Comparison of ENCODE assay signal across 5 fruit fly cellular contexts in genomic region chr3R:10084914-10085313, dm6.
TF ChIP-seq lines count a peak whose summit lies in the region.

No protein-coding gene starts in this region.

- TF ChIP-seq CTCF in whole organism, embryonic (GFP tag; optimal IDR thresholded peaks at IDR 0.05; lab: Kevin White, UChicago): no peak

TF ChIP-seq in whole organism, adult, 20 proteins besides CTCF, POLR2A, EP300 and RAD21 (continues in another document):
- TF ChIP-seq cnc (optimal IDR thresholded peaks at IDR 0.05; lab: Kevin White, UChicago) (no peak), CG7101 (tag; optimal IDR thresholded peaks at IDR 0.05; lab: Kevin White, UChicago) (peak; percentile 96), CG33017 (tag; optimal IDR thresholded peaks at IDR 0.05; lab: Kevin White, UChicago) (peak; percentile 96), CG1620 (GFP tag; optimal IDR thresholded peaks at IDR 0.05; lab: Kevin White, UChicago) (peak; percentile 71), Hr96 (GFP tag; optimal IDR thresholded peaks at IDR 0.05; lab: Kevin White, UChicago) (peak; percentile 87), CG14711 (tag; optimal IDR thresholded peaks at IDR 0.05; lab: Kevin White, UChicago) (peak; percentile 88), ovo (GFP tag; optimal IDR thresholded peaks at IDR 0.05; lab: Kevin White, UChicago) (peak; percentile 81), Crg-1 (GFP tag; optimal IDR thresholded peaks at IDR 0.05; lab: Kevin White, UChicago) (peak; percentile 72), CG7045 (GFP tag; optimal IDR thresholded peaks at IDR 0.05; lab: Kevin White, UChicago) (peak; percentile 95), cic (GFP tag; optimal IDR thresholded peaks at IDR 0.05; lab: Kevin White, UChicago) (peak; percentile 72), CG12768 (GFP tag; optimal IDR thresholded peaks at IDR 0.05; lab: Kevin White, UChicago) (peak; percentile 96), Clk (GFP tag; optimal IDR thresholded peaks at IDR 0.05; lab: Kevin White, UChicago) (peak; percentile 93), pad (GFP tag; optimal IDR thresholded peaks at IDR 0.05; lab: Kevin White, UChicago) (peak; percentile 75), bab1 (GFP tag; optimal IDR thresholded peaks at IDR 0.05; lab: Kevin White, UChicago) (peak; percentile 71), Mnt (GFP tag; optimal IDR thresholded peaks at IDR 0.05; lab: Kevin White, UChicago) (peak; percentile 86), kay (GFP tag; lab: Kevin White, UChicago; ENCODE audit: borderline replicate concordance) (no peak), CG5204 (GFP tag; optimal IDR thresholded peaks at IDR 0.05; lab: Kevin White, UChicago) (peak; percentile 95), tj (GFP tag; optimal IDR thresholded peaks at IDR 0.05; lab: Kevin White, UChicago) (peak; percentile 92)

TF ChIP-seq in whole organism, embryonic, 481 proteins besides CTCF, POLR2A, EP300 and RAD21 (continues in another document):
- no peak for TF ChIP-seq salm (tag; optimal IDR thresholded peaks at IDR 0.05; lab: Kevin White, UChicago)
- TF ChIP-seq Bteb2 (GFP tag; optimal IDR thresholded peaks at IDR 0.05; lab: Kevin White, UChicago): peak; percentile 26
- TF ChIP-seq Scr (GFP tag; IDR thresholded peaks at IDR 0.05; lab: Robert Waterston, UW; ENCODE audit: partially characterized antibody): no peak
- TF ChIP-seq repo (GFP tag; optimal IDR thresholded peaks at IDR 0.05; lab: Kevin White, UChicago): no peak
- TF ChIP-seq lab (GFP tag; optimal IDR thresholded peaks at IDR 0.05; lab: Kevin White, UChicago): peak; percentile 82
- TF ChIP-seq CG1024 (GFP tag; IDR thresholded peaks at IDR 0.05; lab: Robert Waterston, UW): no peak
- TF ChIP-seq CG5953 (GFP tag; IDR thresholded peaks at IDR 0.05; lab: Robert Waterston, UW): no peak
- TF ChIP-seq CrebB (tag; optimal IDR thresholded peaks at IDR 0.05; lab: Kevin White, UChicago): no peak
- no peak for TF ChIP-seq Poxn (GFP tag; IDR thresholded peaks at IDR 0.05; lab: Robert Waterston, UW)
- TF ChIP-seq CG3281 (GFP tag; optimal IDR thresholded peaks at IDR 0.05; lab: Kevin White, UChicago): peak; percentile 79
- no peak for TF ChIP-seq crol (GFP tag; IDR thresholded peaks at IDR 0.05; lab: Robert Waterston, UW)
- no peak for TF ChIP-seq tll (GFP tag; optimal IDR thresholded peaks at IDR 0.05; lab: Kevin White, UChicago)
- peak; percentile 32 for TF ChIP-seq CG17359 (tag; optimal IDR thresholded peaks at IDR 0.05; lab: Kevin White, UChicago)
- TF ChIP-seq z (GFP tag; IDR thresholded peaks at IDR 0.05; lab: Robert Waterston, UW): no peak
- TF ChIP-seq Ptx1 (GFP tag; IDR thresholded peaks at IDR 0.05; lab: Robert Waterston, UW): peak; percentile 50
- no peak for TF ChIP-seq CG17802 (tag; optimal IDR thresholded peaks at IDR 0.05; lab: Kevin White, UChicago)
- no peak for TF ChIP-seq Blimp-1 (GFP tag; optimal IDR thresholded peaks at IDR 0.05; lab: Kevin White, UChicago)
- TF ChIP-seq CG12071 (GFP tag; optimal IDR thresholded peaks at IDR 0.05; lab: Kevin White, UChicago): peak; percentile 25
- TF ChIP-seq Doc2 (GFP tag; IDR thresholded peaks at IDR 0.05; lab: Robert Waterston, UW): no peak
- no peak for TF ChIP-seq CG12299 (tag; optimal IDR thresholded peaks at IDR 0.05; lab: Kevin White, UChicago)

TF ChIP-seq in whole organism, prepupa, 60 proteins besides CTCF, POLR2A, EP300 and RAD21 (continues in another document):
- TF ChIP-seq Eip93F (GFP tag; optimal IDR thresholded peaks at IDR 0.05; lab: Kevin White, UChicago) (no peak), Hr39 (GFP tag; optimal IDR thresholded peaks at IDR 0.05; lab: Kevin White, UChicago) (peak; percentile 91), CG8319 (GFP tag; optimal IDR thresholded peaks at IDR 0.05; lab: Kevin White, UChicago) (peak; percentile 33), dac (GFP tag; optimal IDR thresholded peaks at IDR 0.05; lab: Kevin White, UChicago) (peak; percentile 6), CG15336 (GFP tag; IDR thresholded peaks at IDR 0.05; lab: Robert Waterston, UW) (peak; percentile 53), achi (GFP tag; optimal IDR thresholded peaks at IDR 0.05; lab: Kevin White, UChicago) (peak; percentile 56), CG10631 (GFP tag; optimal IDR thresholded peaks at IDR 0.05; lab: Kevin White, UChicago) (peak; percentile 46), salr (GFP tag; optimal IDR thresholded peaks at IDR 0.05; lab: Kevin White, UChicago) (peak; percentile 22 to 26), CG11902 (GFP tag; optimal IDR thresholded peaks at IDR 0.05; lab: Kevin White, UChicago) (peak; percentile 43), CG11294 (GFP tag; IDR thresholded peaks at IDR 0.05; lab: Robert Waterston, UW) (peak; percentile 35; the same call in 1 of the 2 replicates), CG7368 (GFP tag; optimal IDR thresholded peaks at IDR 0.05; lab: Kevin White, UChicago) (peak; percentile 34), Hr4 (GFP tag; optimal IDR thresholded peaks at IDR 0.05; lab: Kevin White, UChicago) (peak; percentile 11), spab (GFP tag; optimal IDR thresholded peaks at IDR 0.05; lab: Kevin White, UChicago) (peak; percentile 13), Lpt (GFP tag; optimal IDR thresholded peaks at IDR 0.05; lab: Kevin White, UChicago) (no peak), CG11762 (GFP tag; optimal IDR thresholded peaks at IDR 0.05; lab: Kevin White, UChicago; ENCODE audit: insufficient read depth) (no peak), OdsH (GFP tag; optimal IDR thresholded peaks at IDR 0.05; lab: Kevin White, UChicago) (peak; percentile 57), CG6808 (GFP tag; optimal IDR thresholded peaks at IDR 0.05; lab: Kevin White, UChicago) (peak; percentile 12), fd85E (GFP tag; optimal IDR thresholded peaks at IDR 0.05; lab: Kevin White, UChicago) (no peak), CG6276 (GFP tag; optimal IDR thresholded peaks at IDR 0.05; lab: Kevin White, UChicago) (no peak)

TF ChIP-seq in whole organism, pupa, 21 proteins besides CTCF, POLR2A, EP300 and RAD21 (continues in another document):
- TF ChIP-seq Pif1B (GFP tag; optimal IDR thresholded peaks at IDR 0.05; lab: Kevin White, UChicago) (no peak), Ets98B (GFP tag; IDR thresholded peaks at IDR 0.05; lab: Robert Waterston, UW) (0 out of 2 replicates have a peak, but pooled peaks have one; percentile 34), Pif1A (GFP tag; optimal IDR thresholded peaks at IDR 0.05; lab: Kevin White, UChicago) (peak; percentile 27), CG8301 (tag; optimal IDR thresholded peaks at IDR 0.05; lab: Kevin White, UChicago) (peak; percentile 7), rn (GFP tag; IDR thresholded peaks at IDR 0.05; lab: Robert Waterston, UW) (0 out of 2 replicates have a peak, but pooled peaks have one; percentile 14), CG17806 (tag; optimal IDR thresholded peaks at IDR 0.05; lab: Kevin White, UChicago) (peak; percentile 54), Snoo (tag; optimal IDR thresholded peaks at IDR 0.05; lab: Kevin White, UChicago) (peak; percentile 75), gl (tag; optimal IDR thresholded peaks at IDR 0.05; lab: Kevin White, UChicago) (no peak), D1 (tag; optimal IDR thresholded peaks at IDR 0.05; lab: Kevin White, UChicago) (no peak), CG4496 (GFP tag; IDR thresholded peaks at IDR 0.05; lab: Robert Waterston, UW) (peak; percentile 75), CG15710 (tag; optimal IDR thresholded peaks at IDR 0.05; lab: Kevin White, UChicago) (peak; percentile 57), CG32121 (GFP tag; IDR thresholded peaks at IDR 0.05; lab: Robert Waterston, UW) (peak; percentile 39; the same call in 1 of the 2 replicates), EcR (GFP tag; optimal IDR thresholded peaks at IDR 0.05; lab: Kevin White, UChicago) (no peak), CG13204 (GFP tag; optimal IDR thresholded peaks at IDR 0.05; lab: Kevin White, UChicago) (no peak), CG10348 (GFP tag; IDR thresholded peaks at IDR 0.05; lab: Robert Waterston, UW) (no peak), CG14655 (GFP tag; optimal IDR thresholded peaks at IDR 0.05; lab: Kevin White, UChicago) (peak; percentile 37), CG34367 (tag; optimal IDR thresholded peaks at IDR 0.05; lab: Kevin White, UChicago) (peak; percentile 46), CG12605 (GFP tag; IDR thresholded peaks at IDR 0.05; lab: Robert Waterston, UW) (no peak), CG8159 (tag; optimal IDR thresholded peaks at IDR 0.05; lab: Kevin White, UChicago) (peak; percentile 41), fd96Ca (GFP tag; IDR thresholded peaks at IDR 0.05; lab: Robert Waterston, UW) (peak; percentile 69; the same call in 2 of the 3 replicates)

TF ChIP-seq in whole organism, wandering third instar larva, 38 proteins besides CTCF, POLR2A, EP300 and RAD21 (continues in another document):
- TF ChIP-seq foxo (GFP tag; optimal IDR thresholded peaks at IDR 0.05; lab: Kevin White, UChicago) (peak; percentile 43 to 97), pan (optimal IDR thresholded peaks at IDR 0.05; lab: Kevin White, UChicago) (no peak), GATAd (GFP tag; optimal IDR thresholded peaks at IDR 0.05; lab: Kevin White, UChicago) (no peak), CG32264 (GFP tag; optimal IDR thresholded peaks at IDR 0.05; lab: Kevin White, UChicago) (peak; percentile 72), HLH106 (tag; optimal IDR thresholded peaks at IDR 0.05; lab: Kevin White, UChicago) (peak; percentile 94), dsf (GFP tag; optimal IDR thresholded peaks at IDR 0.05; lab: Kevin White, UChicago; ENCODE audit: borderline replicate concordance) (peak; percentile 70), usp (GFP tag; optimal IDR thresholded peaks at IDR 0.05; lab: Kevin White, UChicago) (no peak), Hnf4 (GFP tag; optimal IDR thresholded peaks at IDR 0.05; lab: Kevin White, UChicago) (peak; percentile 88), sv (GFP tag; optimal IDR thresholded peaks at IDR 0.05; lab: Kevin White, UChicago) (no peak), Rel (GFP tag; optimal IDR thresholded peaks at IDR 0.05; lab: Kevin White, UChicago) (no peak), Rel (tag; optimal IDR thresholded peaks at IDR 0.05; lab: Kevin White, UChicago) (peak; percentile 64), Mio (GFP tag; optimal IDR thresholded peaks at IDR 0.05; lab: Kevin White, UChicago) (peak; percentile 80), Dfd (GFP tag; optimal IDR thresholded peaks at IDR 0.05; lab: Kevin White, UChicago) (peak; percentile 88), N (GFP tag; optimal IDR thresholded peaks at IDR 0.05; lab: Kevin White, UChicago) (no peak), Jra (GFP tag; optimal IDR thresholded peaks at IDR 0.05; lab: Kevin White, UChicago) (peak; percentile 83), jim (GFP tag; optimal IDR thresholded peaks at IDR 0.05; lab: Kevin White, UChicago) (no peak), rgr (GFP tag; optimal IDR thresholded peaks at IDR 0.05; lab: Kevin White, UChicago) (peak; percentile 96), fru (GFP tag; optimal IDR thresholded peaks at IDR 0.05; lab: Kevin White, UChicago) (peak; percentile 95), sage (GFP tag; optimal IDR thresholded peaks at IDR 0.05; lab: Kevin White, UChicago) (peak; percentile 84), dmrt93B (GFP tag; optimal IDR thresholded peaks at IDR 0.05; lab: Kevin White, UChicago) (peak; percentile 90), psq (GFP tag; optimal IDR thresholded peaks at IDR 0.05; lab: Kevin White, UChicago) (peak; percentile 89), Hr83 (GFP tag; optimal IDR thresholded peaks at IDR 0.05; lab: Kevin White, UChicago; ENCODE audit: poor library complexity, severe bottlenecking) (peak; percentile 25), Myc (optimal IDR thresholded peaks at IDR 0.05; lab: Kevin White, UChicago) (no peak), tai (GFP tag; optimal IDR thresholded peaks at IDR 0.05; lab: Kevin White, UChicago) (peak; percentile 86)
